Worm (Caenorhabditis elegans) whole organism, midembryonic: Measurements from ENCODE around the gene mex-5.

Experiments used
- cog-1 ChIP-seq: sonication (generic microtip); optimal IDR thresholded peaks from 2 replicates; lab custom pipeline; 2016; ENCODE audit warnings: missing genetic modification characterization, missing compliant biosample characterization
- tab-1 ChIP-seq: fragments of 200-800 bp; sonication (Bioruptor generic); IDR thresholded peaks from 2 replicates; pipeline ENCODE4 v1.3.6; 2022; ENCODE audit warnings: missing genetic modification characterization, missing compliant biosample characterization

DNA sequence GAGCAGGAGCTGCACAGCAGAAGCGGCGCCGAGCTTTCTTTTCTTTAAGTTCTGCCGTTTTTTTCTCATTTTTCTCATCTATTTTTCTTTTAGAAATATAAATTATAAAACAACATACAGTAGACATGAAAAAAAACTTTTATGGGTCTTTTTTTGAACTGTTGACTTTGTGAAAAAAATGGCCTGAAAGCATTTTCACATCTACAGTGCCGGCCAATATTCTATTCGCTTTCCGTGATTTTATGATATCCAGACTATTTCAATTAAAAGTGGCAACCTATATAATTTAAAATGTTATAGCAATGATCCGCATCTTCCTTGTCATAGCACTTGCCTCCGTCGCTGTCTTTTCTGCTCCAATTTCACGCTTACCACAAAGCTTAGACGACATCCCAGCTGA lies 25.5 kb upstream of the mex-5 start, which contains the start of gene far-6:
- TF ChIP-seq tab-1 (no peak), cog-1 (tag; lab: Kevin White, UChicago) (no peak)
